Fruit fly (Drosophila melanogaster) whole organism, embryonic: ENCODE results near the gene cyr.
A peak's percentile ranks its signal among the peaks of the same experiment; 100 is the strongest.

ENCODE experiments used
- CG12071 ChIP-seq: fragments of 200-800 bp; sonication (Bioruptor generic); optimal IDR thresholded peaks from 3 replicates; lab custom pipeline; 2018; ENCODE audit warnings: missing biosample characterization, mild to moderate bottlenecking, missing genetic modification characterization
- CG16779 ChIP-seq: fragments of 200-800 bp; sonication (Bioruptor generic); IDR thresholded peaks from 2 replicates; pipeline ENCODE4 v1.3.6; 2022; ENCODE audit warnings: missing biosample characterization, missing genetic modification characterization
- CoRest ChIP-seq: fragments of 200-800 bp; sonication (Bioruptor generic); optimal IDR thresholded peaks from 3 replicates; lab custom pipeline; 2018; ENCODE audit warnings: missing biosample characterization, mild to moderate bottlenecking, missing genetic modification characterization, moderate library complexity
- Myb ChIP-seq: fragments of 200-800 bp; sonication (Bioruptor generic); optimal IDR thresholded peaks from 2 replicates; lab custom pipeline; 2016; ENCODE audit warnings: missing biosample characterization, missing genetic modification characterization
- kah ChIP-seq: fragments of 200-800 bp; sonication (Bioruptor generic); optimal IDR thresholded peaks from 2 replicates; lab custom pipeline; 2018; ENCODE audit warnings: missing biosample characterization, mild to moderate bottlenecking, missing genetic modification characterization
- pan ChIP-seq, 4 experiments: fragments of >200 bp in 3 of 4; fragments of 200-800 bp in 1 of 4; sonication (Bioruptor generic) in 1 of 4; optimal IDR thresholded peaks in 3 of 4; IDR thresholded peaks in 1 of 4; 2 replicates each; pipeline versions ENCODE4 v1.3.6 to Lab custom; 2017 to 2022; ENCODE audit warnings: missing biosample characterization in 2 of 4, missing genetic modification characterization in 2 of 4, mixed read lengths in 1 of 4

DNA sequence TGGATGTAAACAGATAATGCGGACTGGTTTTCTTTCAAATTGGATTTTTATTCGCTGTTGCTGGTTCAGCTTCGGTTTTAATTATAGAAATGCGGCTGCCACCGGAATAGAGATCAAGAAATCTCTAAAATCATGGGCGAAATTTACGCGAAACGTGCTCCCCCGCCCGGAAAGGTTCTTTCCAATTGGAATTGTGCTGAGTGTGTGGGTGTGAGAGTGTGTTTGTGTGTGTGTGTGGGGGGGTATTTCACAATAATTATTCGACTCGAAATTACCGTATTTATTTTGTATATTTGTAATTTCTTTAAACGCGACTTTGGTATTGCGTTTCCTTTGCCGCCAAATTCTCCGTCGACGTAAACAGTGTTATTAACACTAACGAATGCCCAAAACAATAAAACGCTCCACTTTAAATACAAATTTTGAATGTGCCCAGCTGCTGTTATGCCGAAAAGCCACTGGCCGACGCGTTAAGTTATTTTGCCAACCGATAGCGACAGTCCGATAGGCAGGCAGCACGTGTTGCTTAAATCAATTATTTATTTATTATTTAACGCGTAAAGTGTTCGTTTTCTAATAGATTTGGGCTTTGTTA lies 19.7 kb downstream of the cyr start, which contains the start of gene Gclc:
- TF ChIP-seq CG12071 (no peak), CG16779 (GFP tag; lab: Robert Waterston, UW) (no peak), kah (GFP tag; lab: Kevin White, UChicago) (no peak), pan (optimal IDR thresholded peaks at IDR 0.05; lab: Kevin White, UChicago) (no peak), pan (GFP tag; optimal IDR thresholded peaks at IDR 0.05 in 1 of 2, IDR thresholded peaks at IDR 0.05 in 1 of 2) (no peak), Myb (GFP tag; lab: Kevin White, UChicago) (peak; percentile 18), CoRest (tag; lab: Kevin White, UChicago) (no peak)
